Worm (Caenorhabditis elegans) whole organism, mixed stage, embryonic: Measurements from ENCODE around the gene igdb-3.

Experiments used
- ces-1 ChIP-seq: fragments of 150-350 bp; optimal IDR thresholded peaks from 2 replicates; lab custom pipeline; 2014; ENCODE audit warnings: missing biosample characterization, missing genetic modification reagents, missing genetic modification characterization
- elt-1 ChIP-seq: sonication (generic microtip); optimal IDR thresholded peaks from 2 replicates; lab custom pipeline; 2017; ENCODE audit warnings: missing genetic modification characterization, mild to moderate bottlenecking, missing compliant biosample characterization, antibody characterized with exemption, moderate library complexity, borderline replicate concordance; ENCODE audit not compliant: insufficient read depth
- hlh-1 ChIP-seq: fragments of 150-350 bp; optimal IDR thresholded peaks from 2 replicates; lab custom pipeline; 2014; ENCODE audit warnings: missing biosample characterization, missing genetic modification reagents, missing genetic modification characterization
- nhr-2 ChIP-seq: fragments of 150-350 bp; optimal IDR thresholded peaks from 2 replicates; lab custom pipeline; 2014; ENCODE audit warnings: missing biosample characterization, missing genetic modification characterization
- nhr-237 ChIP-seq: fragments of 150-350 bp; optimal IDR thresholded peaks from 2 replicates; lab custom pipeline; 2014; ENCODE audit warnings: missing biosample characterization, missing genetic modification characterization
- pha-4 ChIP-seq: fragments of 150-350 bp; optimal IDR thresholded peaks from 2 replicates; lab custom pipeline; 2018; ENCODE audit warnings: missing biosample characterization, missing genetic modification reagents, missing genetic modification characterization

ce11 chrX:6385185-6385584 is at the start of gene igdb-3:
- TF ChIP-seq elt-1 (tag; lab: Kevin White, UChicago) = no peak
- TF ChIP-seq pha-4 (tag; lab: Kevin White, UChicago) = no peak
- TF ChIP-seq nhr-2 (tag; lab: Kevin White, UChicago) = no peak
- TF ChIP-seq nhr-237 (tag; lab: Kevin White, UChicago) = no peak
- TF ChIP-seq ces-1 (GFP tag; lab: Kevin White, UChicago) = no peak
- TF ChIP-seq hlh-1 (tag; lab: Kevin White, UChicago) = no peak
